Worm (Caenorhabditis elegans) whole organism, L2 larva: ENCODE measurements around the gene cest-1.2.

Source experiments
- C34F6.9 ChIP-seq: fragments of 150-350 bp; optimal IDR thresholded peaks from 2 replicates; lab custom pipeline; 2014; ENCODE audit warnings: missing biosample characterization, missing genetic modification characterization
- F13H6.1 ChIP-seq: sonication (generic microtip); optimal IDR thresholded peaks from 2 replicates; lab custom pipeline; 2016; ENCODE audit warnings: missing genetic modification characterization, missing compliant biosample characterization
- R02D3.7 ChIP-seq: fragments of 150-350 bp; optimal IDR thresholded peaks from 2 replicates; lab custom pipeline; 2014; ENCODE audit warnings: missing biosample characterization, missing genetic modification characterization
- Y55F3AM.14 ChIP-seq: fragments of 200-800 bp; sonication (Bioruptor generic); optimal IDR thresholded peaks from 2 replicates; lab custom pipeline; 2018; ENCODE audit warnings: mild to moderate bottlenecking, missing genetic modification characterization, missing compliant biosample characterization
- ZK546.5 ChIP-seq: sonication (generic microtip); optimal IDR thresholded peaks from 2 replicates; lab custom pipeline; 2017; ENCODE audit warnings: missing biosample characterization, missing genetic modification characterization
- alr-1 ChIP-seq: fragments of 150-350 bp; optimal IDR thresholded peaks from 2 replicates; lab custom pipeline; 2014; ENCODE audit warnings: missing biosample characterization, missing genetic modification characterization
- ama-1 ChIP-seq: fragments of 150-350 bp; optimal IDR thresholded peaks from 2 replicates; lab custom pipeline; 2018; ENCODE audit warnings: inconsistent platforms
- blmp-1 ChIP-seq: sonication (generic microtip); optimal IDR thresholded peaks from 2 replicates; lab custom pipeline; 2017; ENCODE audit warnings: missing genetic modification characterization, mild to moderate bottlenecking, missing compliant biosample characterization, antibody characterized with exemption, moderate library complexity; ENCODE audit not compliant: insufficient read depth
- ceh-16 ChIP-seq: fragments of 150-350 bp; optimal IDR thresholded peaks from 2 replicates; lab custom pipeline; 2014; ENCODE audit warnings: missing biosample characterization, missing genetic modification characterization
- ceh-82 ChIP-seq: fragments of 150-350 bp; optimal IDR thresholded peaks from 2 replicates; lab custom pipeline; 2014; ENCODE audit warnings: missing biosample characterization, missing genetic modification characterization
- crh-2 ChIP-seq: sonication (generic microtip); optimal IDR thresholded peaks from 2 replicates; lab custom pipeline; 2017; ENCODE audit warnings: missing biosample characterization, missing genetic modification characterization
- egl-27 ChIP-seq: sonication (generic microtip); optimal IDR thresholded peaks from 3 replicates; lab custom pipeline; 2017; ENCODE audit warnings: missing biosample characterization, missing genetic modification reagents, missing genetic modification characterization
- elt-3 ChIP-seq: sonication (generic microtip); optimal IDR thresholded peaks from 2 replicates; lab custom pipeline; 2017; ENCODE audit warnings: missing biosample characterization, missing genetic modification characterization
- fos-1 ChIP-seq: fragments of 150-350 bp; optimal IDR thresholded peaks from 2 replicates; lab custom pipeline; 2014; ENCODE audit warnings: missing biosample characterization, missing genetic modification characterization
- gmeb-1 ChIP-seq: fragments of 150-350 bp; optimal IDR thresholded peaks from 2 replicates; lab custom pipeline; 2014; ENCODE audit warnings: missing biosample characterization, missing genetic modification characterization
- lin-11 ChIP-seq: fragments of 150-350 bp; sonication (generic microtip); optimal IDR thresholded peaks from 2 replicates; lab custom pipeline; 2014; ENCODE audit warnings: missing biosample characterization, missing genetic modification characterization, inconsistent platforms, mixed read lengths
- lin-13 ChIP-seq: fragments of 150-350 bp; optimal IDR thresholded peaks from 2 replicates; lab custom pipeline; 2014; ENCODE audit warnings: missing biosample characterization, missing genetic modification reagents, missing genetic modification characterization
- lin-39 ChIP-seq: fragments of 150-350 bp; optimal IDR thresholded peaks from 2 replicates; lab custom pipeline; 2014; ENCODE audit warnings: missing biosample characterization, missing genetic modification reagents, missing genetic modification characterization
- lsy-2 ChIP-seq, 2 experiments: fragments of 150-350 bp in 1 of 2; sonication (generic microtip) in 1 of 2; optimal IDR thresholded peaks; 2 replicates each; lab custom pipeline; 2014 to 2017; ENCODE audit warnings: missing biosample characterization in 2 of 2, missing genetic modification characterization in 2 of 2
- mab-5 ChIP-seq: fragments of 150-350 bp; optimal IDR thresholded peaks from 2 replicates; lab custom pipeline; 2014; ENCODE audit warnings: missing biosample characterization, missing genetic modification characterization
- mbf-1 ChIP-seq: sonication (generic microtip); optimal IDR thresholded peaks from 2 replicates; lab custom pipeline; 2017; ENCODE audit warnings: missing biosample characterization, missing genetic modification characterization
- mdl-1 ChIP-seq, 2 experiments: fragments of 150-350 bp in 1 of 2; sonication (generic microtip) in 1 of 2; optimal IDR thresholded peaks; 2 replicates each; lab custom pipeline; 2017; ENCODE audit warnings: missing biosample characterization in 2 of 2, missing genetic modification characterization in 2 of 2
- nhr-10 ChIP-seq: sonication (generic microtip); optimal IDR thresholded peaks from 2 replicates; lab custom pipeline; 2017; ENCODE audit warnings: missing biosample characterization, missing genetic modification characterization
- nhr-11 ChIP-seq: fragments of 150-350 bp; optimal IDR thresholded peaks from 2 replicates; lab custom pipeline; 2014; ENCODE audit warnings: missing biosample characterization, missing genetic modification characterization
- nhr-129 ChIP-seq: fragments of 150-350 bp; optimal IDR thresholded peaks from 2 replicates; lab custom pipeline; 2014; ENCODE audit warnings: missing biosample characterization, missing genetic modification characterization
- nhr-23 ChIP-seq: fragments of 150-350 bp; optimal IDR thresholded peaks from 2 replicates; lab custom pipeline; 2014; ENCODE audit warnings: missing biosample characterization, missing genetic modification reagents, missing genetic modification characterization
- nhr-237 ChIP-seq: fragments of 150-350 bp; optimal IDR thresholded peaks from 2 replicates; lab custom pipeline; 2014; ENCODE audit warnings: missing biosample characterization, missing genetic modification characterization
- nhr-25 ChIP-seq: fragments of 150-350 bp; sonication (generic microtip); optimal IDR thresholded peaks from 3 replicates; lab custom pipeline; 2014; ENCODE audit warnings: missing biosample characterization, missing genetic modification characterization
- nhr-6 ChIP-seq: fragments of 150-350 bp; optimal IDR thresholded peaks from 2 replicates; lab custom pipeline; 2014; ENCODE audit warnings: missing biosample characterization, missing genetic modification characterization
- nhr-77 ChIP-seq: fragments of 150-350 bp; optimal IDR thresholded peaks from 2 replicates; lab custom pipeline; 2014; ENCODE audit warnings: missing biosample characterization, missing genetic modification characterization
- peb-1 ChIP-seq: fragments of 150-350 bp; optimal IDR thresholded peaks from 2 replicates; lab custom pipeline; 2014; ENCODE audit warnings: missing biosample characterization, missing genetic modification characterization
- sem-4 ChIP-seq: fragments of 150-350 bp; optimal IDR thresholded peaks from 2 replicates; lab custom pipeline; 2014; ENCODE audit warnings: missing biosample characterization, missing genetic modification reagents, missing genetic modification characterization
- skn-1 ChIP-seq: sonication (generic microtip); optimal IDR thresholded peaks from 2 replicates; lab custom pipeline; 2017; ENCODE audit warnings: missing biosample characterization, missing genetic modification characterization
- sma-9 ChIP-seq, 2 experiments: fragments of 150-350 bp in 1 of 2; sonication (generic microtip) in 1 of 2; optimal IDR thresholded peaks; 2 replicates each; lab custom pipeline; 2014 to 2016; ENCODE audit warnings: missing genetic modification characterization in 2 of 2, mild to moderate bottlenecking in 1 of 2, missing biosample characterization in 1 of 2, missing compliant biosample characterization in 1 of 2, missing genetic modification reagents in 1 of 2, moderate library complexity in 1 of 2
- snpc-4 ChIP-seq: fragments of 150-350 bp; optimal IDR thresholded peaks from 2 replicates; lab custom pipeline; 2014; ENCODE audit warnings: missing biosample characterization, missing genetic modification characterization
- unc-39 ChIP-seq: fragments of 150-350 bp; optimal IDR thresholded peaks from 2 replicates; lab custom pipeline; 2014; ENCODE audit warnings: missing biosample characterization, missing genetic modification characterization
- unc-55 ChIP-seq: fragments of 150-350 bp; sonication (generic microtip); optimal IDR thresholded peaks from 3 replicates; lab custom pipeline; 2014; ENCODE audit warnings: missing biosample characterization, missing genetic modification reagents, missing genetic modification characterization
- zag-1 ChIP-seq: fragments of 150-350 bp; optimal IDR thresholded peaks from 2 replicates; lab custom pipeline; 2014; ENCODE audit warnings: missing biosample characterization, missing genetic modification characterization
- ztf-1 ChIP-seq: fragments of 200-800 bp; sonication (Bioruptor generic); conservative IDR thresholded peaks from 2 replicates; pipeline ENCODE4 v1.3.6; 2022; ENCODE audit warnings: missing genetic modification characterization, missing compliant biosample characterization
- ztf-11 ChIP-seq: sonication (generic microtip); optimal IDR thresholded peaks from 2 replicates; lab custom pipeline; 2017; ENCODE audit warnings: missing biosample characterization, missing genetic modification characterization
- ztf-4 ChIP-seq: fragments of 150-350 bp; optimal IDR thresholded peaks from 2 replicates; lab custom pipeline; 2014; ENCODE audit warnings: missing biosample characterization, missing genetic modification characterization

The cest-1.2 gene

DNA sequence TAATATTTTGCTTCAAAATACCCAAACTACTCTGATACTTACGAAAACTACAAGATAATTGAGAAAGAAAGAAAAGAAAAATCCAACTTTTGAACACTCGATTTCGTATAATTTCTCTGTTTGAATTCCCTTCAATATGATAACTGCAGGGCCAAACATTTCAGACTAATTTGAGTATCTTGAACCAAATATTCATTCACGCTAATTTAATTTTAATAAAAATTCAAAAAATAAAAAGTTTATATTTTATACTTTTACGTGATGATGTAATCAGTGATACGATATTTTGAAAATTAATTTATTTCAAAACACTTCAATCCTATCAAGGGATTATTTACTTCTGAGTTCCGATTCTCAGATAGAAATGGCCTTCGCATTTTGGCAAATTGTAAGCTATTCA, 19.3 kb upstream of the cest-1.2 start, which contains the start of gene ZC376.8:
Gene ZC376.8, plus strand, starts transcription at position 301 of the 400 bp plus-strand sequence.
- TF ChIP-seq nhr-25 (tag; lab: Kevin White, UChicago) = no peak
- no peak for TF ChIP-seq snpc-4
- TF ChIP-seq lin-11 (tag; lab: Kevin White, UChicago) = no peak
- no peak for TF ChIP-seq fos-1 (tag; lab: Kevin White, UChicago)
- TF ChIP-seq nhr-23 = no peak
- TF ChIP-seq R02D3.7 (tag; lab: Kevin White, UChicago) = no peak
- TF ChIP-seq ceh-16 = no peak

- TF ChIP-seq unc-39 (no peak), C34F6.9 (tag; lab: Kevin White, UChicago) (peak; percentile 61), snpc-4 (no peak), lin-11 (tag; lab: Kevin White, UChicago) (no peak), nhr-129 (tag; lab: Kevin White, UChicago) (peak; percentile 50), fos-1 (tag; lab: Kevin White, UChicago) (no peak), elt-3 (tag; lab: Kevin White, UChicago) (no peak), unc-55 (GFP tag; lab: Kevin White, UChicago) (no peak), nhr-10 (no peak), sma-9 (GFP tag; optimal IDR thresholded peaks at IDR 0.05; lab: Kevin White, UChicago) (peak; percentile 7), sma-9 (tag; optimal IDR thresholded peaks at IDR 0.05; lab: Kevin White, UChicago) (no peak), mab-5 (tag; lab: Kevin White, UChicago) (no peak), ztf-4 (tag; lab: Kevin White, UChicago) (no peak), ztf-1 (GFP tag; lab: Robert Waterston, UW) (no peak), crh-2 (tag; lab: Kevin White, UChicago) (no peak), ZK546.5 (tag; lab: Kevin White, UChicago) (no peak), nhr-23 (no peak), nhr-237 (tag; lab: Kevin White, UChicago) (no peak), ama-1 (lab: Kevin White, UChicago) (no peak), gmeb-1 (tag; lab: Kevin White, UChicago) (no peak), nhr-25 (tag; lab: Kevin White, UChicago) (no peak), alr-1 (no peak), lin-39 (tag; lab: Kevin White, UChicago) (no peak), peb-1 (tag; lab: Kevin White, UChicago) (no peak), ceh-82 (tag; lab: Kevin White, UChicago) (no peak), mdl-1 (tag; optimal IDR thresholded peaks at IDR 0.05; lab: Kevin White, UChicago) (no peak), nhr-11 (tag; lab: Kevin White, UChicago) (no peak), lsy-2 (tag; optimal IDR thresholded peaks at IDR 0.05; lab: Kevin White, UChicago) (no peak), nhr-6 (tag; lab: Kevin White, UChicago) (no peak), ceh-16 (no peak), nhr-77 (no peak), R02D3.7 (tag; lab: Kevin White, UChicago) (no peak), blmp-1 (no peak), F13H6.1 (tag; lab: Kevin White, UChicago) (peak; percentile 16), egl-27 (tag; lab: Kevin White, UChicago) (no peak), lin-13 (GFP tag; lab: Kevin White, UChicago) (no peak)
These were observed 17.0 kb upstream of the cest-1.2 start, which contains the start of gene ceh-74 for ce11 chrV:14177657-14178129. TSS of gene ceh-74 (plus strand) at chrV:14178079.

- TF ChIP-seq snpc-4 (no peak), mbf-1 (no peak), C34F6.9 (tag; lab: Kevin White, UChicago) (no peak), sma-9 (GFP tag; optimal IDR thresholded peaks at IDR 0.05; lab: Kevin White, UChicago) (no peak), sma-9 (tag; optimal IDR thresholded peaks at IDR 0.05; lab: Kevin White, UChicago) (no peak), skn-1 (tag; lab: Kevin White, UChicago) (no peak), sem-4 (no peak), Y55F3AM.14 (no peak), lin-39 (tag; lab: Kevin White, UChicago) (no peak), nhr-237 (tag; lab: Kevin White, UChicago) (no peak), nhr-6 (tag; lab: Kevin White, UChicago) (no peak), nhr-77 (no peak), ztf-11 (no peak), zag-1 (tag; lab: Kevin White, UChicago) (no peak), blmp-1 (no peak), nhr-10 (no peak), ZK546.5 (tag; lab: Kevin White, UChicago) (no peak), ztf-1 (GFP tag; lab: Robert Waterston, UW) (no peak), ztf-4 (tag; lab: Kevin White, UChicago) (no peak)
These were observed 15.9 kb upstream of the cest-1.2 start for ce11 chrV:14176572-14176971.
